Fruit fly (Drosophila melanogaster): ENCODE results near the gene CG17776.

CG17776 gene

DNA sequence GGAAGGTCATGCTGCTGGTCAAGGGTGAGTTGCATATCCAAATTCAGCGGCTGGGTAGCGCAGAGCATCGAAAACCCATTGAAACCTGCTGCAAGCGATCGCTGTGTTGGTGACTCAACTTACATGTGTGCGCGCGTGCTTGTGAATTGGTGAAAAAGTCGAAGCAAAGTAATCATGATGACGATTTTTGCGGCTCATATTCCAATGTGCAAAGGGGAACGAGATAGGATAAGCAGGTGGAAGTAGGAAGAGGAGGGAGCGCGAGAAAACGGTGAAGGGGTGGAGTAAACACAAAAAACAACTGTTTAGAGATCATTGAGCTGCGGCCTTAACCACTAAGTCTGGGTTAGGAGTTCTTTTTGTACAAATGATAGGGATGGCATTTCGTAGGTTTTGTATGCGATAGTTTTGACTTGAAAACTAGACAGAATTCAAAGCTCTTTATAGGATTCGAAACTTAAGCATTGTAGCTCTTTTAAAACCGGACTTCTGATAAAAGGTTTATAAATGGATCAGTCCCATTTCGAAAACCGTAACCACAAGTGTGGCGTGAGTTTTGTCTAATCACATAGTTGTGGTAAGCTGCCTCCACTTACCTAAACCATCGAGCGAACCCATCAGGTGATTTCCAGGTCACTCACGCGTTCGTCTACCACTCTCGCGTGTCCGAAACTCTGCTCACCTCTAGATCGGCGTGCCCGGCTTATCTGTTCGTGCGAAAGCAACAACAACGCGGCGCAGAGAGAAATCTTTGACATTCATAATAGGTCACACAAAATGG, 38.6 kb upstream of the CG17776 start (continued):
- TF ChIP-seq Trl (optimal IDR thresholded peaks at IDR 0.05) (no peak), Trl (GFP tag; optimal IDR thresholded peaks at IDR 0.05) (peak; percentile 60), CG14441 (GFP tag; IDR thresholded peaks at IDR 0.05) (peak; percentile 16; the same call in 1 of the 2 replicates), her (GFP tag; optimal IDR thresholded peaks at IDR 0.05) (peak; percentile 0), bigmax (GFP tag; optimal IDR thresholded peaks at IDR 0.05) (no peak), CG13287 (GFP tag; IDR thresholded peaks at IDR 0.05; ENCODE audit: partially characterized antibody) (peak; percentile 79), fru (optimal IDR thresholded peaks at IDR 0.05) (no peak), CG1024 (GFP tag; IDR thresholded peaks at IDR 0.05) (no peak), CG15601 (tag; optimal IDR thresholded peaks at IDR 0.05) (no peak), Lpt (GFP tag; optimal IDR thresholded peaks at IDR 0.05) (no peak), ERR (GFP tag; optimal IDR thresholded peaks at IDR 0.05) (peak; percentile 47), TFAM (GFP tag; optimal IDR thresholded peaks at IDR 0.05) (no peak), onecut (GFP tag; IDR thresholded peaks at IDR 0.05) (0 out of 2 replicates have a peak, but pooled peaks have one; percentile 3), Dp (GFP tag; optimal IDR thresholded peaks at IDR 0.05) (no peak), Vsx1 (GFP tag; optimal IDR thresholded peaks at IDR 0.05) (no peak), chn (GFP tag; optimal IDR thresholded peaks at IDR 0.05) (no peak), bbx (GFP tag; IDR thresholded peaks at IDR 0.05; ENCODE audit: partially characterized antibody) (peak; percentile 62), CHES-1-like (GFP tag; optimal IDR thresholded peaks at IDR 0.05) (peak; percentile 20), CG11723 (GFP tag; optimal IDR thresholded peaks at IDR 0.05) (peak; percentile 25), CG10543 (GFP tag; optimal IDR thresholded peaks at IDR 0.05) (peak; percentile 77), CG11456 (GFP tag; IDR thresholded peaks at IDR 0.05) (0 out of 3 replicates have a peak, but pooled peaks have one; percentile 16), cwo (GFP tag; optimal IDR thresholded peaks at IDR 0.05) (peak; percentile 12), Bdp1 (GFP tag; optimal IDR thresholded peaks at IDR 0.05) (no peak), sug (tag; optimal IDR thresholded peaks at IDR 0.05) (peak; percentile 41), Stat92E (GFP tag; optimal IDR thresholded peaks at IDR 0.05) (peak in 1 of 3 experiments; percentile 3), CG2129 (GFP tag; IDR thresholded peaks at IDR 0.05; ENCODE audit: partially characterized antibody) (peak; percentile 72), CG6765 (GFP tag; optimal IDR thresholded peaks at IDR 0.05) (peak; percentile 32), lola (GFP tag; optimal IDR thresholded peaks at IDR 0.05) (peak in 1 of 3 experiments; percentile 30), zen (tag; optimal IDR thresholded peaks at IDR 0.05) (no peak), al (GFP tag; IDR thresholded peaks at IDR 0.05) (0 out of 2 replicates have a peak, but pooled peaks have one; percentile 33), NC2α (GFP tag; optimal IDR thresholded peaks at IDR 0.05) (no peak), CG10431 (GFP tag; optimal IDR thresholded peaks at IDR 0.05) (no peak), nerfin-1 (tag; optimal IDR thresholded peaks at IDR 0.05) (peak; percentile 23), CG10565 (GFP tag; optimal IDR thresholded peaks at IDR 0.05) (no peak), CG34376 (GFP tag; optimal IDR thresholded peaks at IDR 0.05) (peak; percentile 31), CG4404 (GFP tag; IDR thresholded peaks at IDR 0.05) (peak; percentile 37; the same call in 1 of the 2 replicates), CG13296 (GFP tag; optimal IDR thresholded peaks at IDR 0.05) (peak; percentile 31), Bgb (GFP tag; IDR thresholded peaks at IDR 0.05; ENCODE audit: partially characterized antibody) (peak; percentile 65), sens (GFP tag) (peak; percentile 81), cas (GFP tag; IDR thresholded peaks at IDR 0.05) (0 out of 2 replicates have a peak, but pooled peaks have one; percentile 13), CG18619 (GFP tag; optimal IDR thresholded peaks at IDR 0.05) (peak; percentile 27), bcd (GFP tag; optimal IDR thresholded peaks at IDR 0.05) (peak; percentile 42), CG4617 (GFP tag; optimal IDR thresholded peaks at IDR 0.05; ENCODE audit: borderline replicate concordance) (no peak), CG17802 (tag; optimal IDR thresholded peaks at IDR 0.05) (no peak), grau (tag; optimal IDR thresholded peaks at IDR 0.05) (peak; percentile 49), D19B (GFP tag; optimal IDR thresholded peaks at IDR 0.05) (peak; percentile 42), sisA (GFP tag; IDR thresholded peaks at IDR 0.05) (peak; percentile 15; the same call in 1 of the 2 replicates), grn (GFP tag; optimal IDR thresholded peaks at IDR 0.05) (peak; percentile 7)
